Worm (Caenorhabditis elegans) whole organism, L4 larva: ENCODE measurements around the gene umps-1.

Experiments
- F10B5.3 ChIP-seq: sonication (generic microtip); optimal IDR thresholded peaks from 2 replicates; lab custom pipeline; 2016; ENCODE audit warnings: mild to moderate bottlenecking, missing genetic modification characterization, missing compliant biosample characterization
- aha-1 ChIP-seq: fragments of 150-350 bp; peaks from one replicate; lab custom pipeline; 2014; ENCODE audit warnings: missing biosample characterization, missing genetic modification characterization
- ama-1 ChIP-seq: fragments of 150-350 bp; optimal IDR thresholded peaks from 2 replicates; lab custom pipeline; 2014; ENCODE audit warnings: inconsistent platforms, mixed read lengths
- ceh-28 ChIP-seq: fragments of 150-350 bp; optimal IDR thresholded peaks from 2 replicates; lab custom pipeline; 2014; ENCODE audit warnings: missing biosample characterization, missing genetic modification reagents, missing genetic modification characterization
- ceh-62 ChIP-seq: sonication (generic microtip); optimal IDR thresholded peaks from 2 replicates; lab custom pipeline; 2017; ENCODE audit warnings: missing biosample characterization, missing genetic modification characterization
- ces-1 ChIP-seq: fragments of 150-350 bp; sonication (generic microtip); optimal IDR thresholded peaks from 4 replicates; lab custom pipeline; 2014; ENCODE audit warnings: missing biosample characterization, missing genetic modification reagents, missing genetic modification characterization
- daf-12 ChIP-seq: fragments of 150-350 bp; optimal IDR thresholded peaks from 2 replicates; lab custom pipeline; 2014; ENCODE audit warnings: missing biosample characterization, missing genetic modification reagents, missing genetic modification characterization
- daf-16 ChIP-seq, 3 experiments: sonication (generic microtip); optimal IDR thresholded peaks; 2 replicates each; lab custom pipeline; 2016 to 2017; ENCODE audit warnings: missing genetic modification characterization in 3 of 3, missing genetic modification reagents in 3 of 3, mild to moderate bottlenecking in 2 of 3, missing compliant biosample characterization in 2 of 3, missing biosample characterization in 1 of 3, moderate library complexity in 1 of 3
- daf-19 ChIP-seq: fragments of 200-800 bp; sonication (Bioruptor generic); conservative IDR thresholded peaks from 2 replicates; pipeline ENCODE4 v1.3.6; 2022; ENCODE audit warnings: missing genetic modification characterization, missing compliant biosample characterization
- dmd-6 ChIP-seq: fragments of 200-800 bp; sonication (Bioruptor generic); IDR thresholded peaks from 2 replicates; pipeline ENCODE4 v1.3.6; 2022; ENCODE audit warnings: missing genetic modification reagents, missing genetic modification characterization, missing compliant biosample characterization
- duxl-1 ChIP-seq: sonication (generic microtip); optimal IDR thresholded peaks from 2 replicates; lab custom pipeline; 2016; ENCODE audit warnings: mild to moderate bottlenecking, missing genetic modification characterization, moderate library complexity, missing compliant biosample characterization; ENCODE audit not compliant: poor library complexity
- dve-1 ChIP-seq: sonication (generic microtip); optimal IDR thresholded peaks from 2 replicates; lab custom pipeline; 2017; ENCODE audit warnings: antibody characterized with exemption, mild to moderate bottlenecking, missing genetic modification characterization, missing compliant biosample characterization; ENCODE audit not compliant: insufficient read depth
- fkh-10 ChIP-seq: fragments of 150-350 bp; optimal IDR thresholded peaks from 2 replicates; lab custom pipeline; 2014; ENCODE audit warnings: missing biosample characterization, missing genetic modification reagents, missing genetic modification characterization
- fos-1 ChIP-seq: fragments of 150-350 bp; optimal IDR thresholded peaks from 2 replicates; lab custom pipeline; 2014; ENCODE audit warnings: missing biosample characterization, missing genetic modification characterization
- hif-1 ChIP-seq, 2 experiments: sonication (generic microtip); optimal IDR thresholded peaks; 2 replicates each; lab custom pipeline; 2016 to 2017; ENCODE audit warnings: missing compliant biosample characterization in 2 of 2, missing genetic modification characterization in 2 of 2, missing genetic modification reagents in 2 of 2, missing genotype in 2 of 2, mild to moderate bottlenecking in 1 of 2
- hlh-11 ChIP-seq: fragments of 200-800 bp; sonication (Bioruptor generic); optimal IDR thresholded peaks from 2 replicates; lab custom pipeline; 2018; ENCODE audit warnings: mild to moderate bottlenecking, missing genetic modification characterization, missing compliant biosample characterization
- hlh-30 ChIP-seq: sonication (generic microtip); optimal IDR thresholded peaks from 2 replicates; lab custom pipeline; 2017; ENCODE audit warnings: antibody characterized with exemption, mild to moderate bottlenecking, missing genetic modification characterization, missing compliant biosample characterization; ENCODE audit not compliant: insufficient read depth
- hmg-1.1 ChIP-seq: fragments of 200-800 bp; sonication (Bioruptor generic); IDR thresholded peaks from 2 replicates; pipeline ENCODE4 v1.3.6; 2022; ENCODE audit warnings: missing genetic modification reagents, missing genetic modification characterization, missing compliant biosample characterization
- lin-1 ChIP-seq: fragments of 200-800 bp; sonication (Bioruptor generic); IDR thresholded peaks from 2 replicates; pipeline ENCODE4 v1.3.6; 2022; ENCODE audit warnings: missing genetic modification reagents, missing genetic modification characterization, missing compliant biosample characterization
- lin-13 ChIP-seq: fragments of 150-350 bp; optimal IDR thresholded peaks from 2 replicates; lab custom pipeline; 2014; ENCODE audit warnings: missing biosample characterization, missing genetic modification reagents, missing genetic modification characterization
- lsy-2 ChIP-seq, 2 experiments: fragments of 150-350 bp in 1 of 2; sonication (generic microtip) in 1 of 2; optimal IDR thresholded peaks; 2 replicates each; lab custom pipeline; 2014 to 2017; ENCODE audit warnings: missing biosample characterization in 2 of 2, missing genetic modification characterization in 2 of 2
- madf-5 ChIP-seq, 2 experiments: fragments of 200-800 bp; sonication (Bioruptor generic); IDR thresholded peaks; 2 replicates each; pipeline ENCODE4 v1.3.6; 2022; ENCODE audit warnings: missing compliant biosample characterization in 2 of 2, missing genetic modification characterization in 2 of 2
- mdl-1 ChIP-seq, 2 experiments: fragments of 150-350 bp in 1 of 2; sonication (generic microtip) in 1 of 2; optimal IDR thresholded peaks; 2 replicates each; lab custom pipeline; 2014 to 2017; ENCODE audit warnings: missing biosample characterization in 2 of 2, missing genetic modification characterization in 2 of 2
- nhr-25 ChIP-seq: sonication (generic microtip); optimal IDR thresholded peaks from 2 replicates; lab custom pipeline; 2017; ENCODE audit warnings: missing genetic modification characterization, mild to moderate bottlenecking, missing compliant biosample characterization, antibody characterized with exemption, moderate library complexity, borderline replicate concordance; ENCODE audit not compliant: insufficient read depth
- nhr-28 ChIP-seq: fragments of 150-350 bp; optimal IDR thresholded peaks from 2 replicates; lab custom pipeline; 2014; ENCODE audit warnings: missing biosample characterization, missing genetic modification characterization
- pqm-1 ChIP-seq: sonication (generic microtip); optimal IDR thresholded peaks from 2 replicates; lab custom pipeline; 2017; ENCODE audit warnings: missing biosample characterization, missing genetic modification characterization
- rbr-2 ChIP-seq: sonication (generic microtip); optimal IDR thresholded peaks from 2 replicates; lab custom pipeline; 2016; ENCODE audit warnings: missing genotype, missing genetic modification characterization, missing compliant biosample characterization
- set-16 ChIP-seq: fragments of 200-800 bp; sonication (Bioruptor generic); IDR thresholded peaks from 2 replicates; pipeline ENCODE4 v1.3.6; 2022; ENCODE audit warnings: missing genetic modification reagents, missing genetic modification characterization, missing compliant biosample characterization
- spr-3 ChIP-seq: fragments of 200-800 bp; sonication (Bioruptor generic); optimal IDR thresholded peaks from 2 replicates; lab custom pipeline; 2018; ENCODE audit warnings: mild to moderate bottlenecking, missing genetic modification characterization, missing compliant biosample characterization
- unc-62 ChIP-seq, 3 experiments: fragments of 150-350 bp in 1 of 3; sonication (generic microtip); optimal IDR thresholded peaks in 2 of 3; peaks in 1 of 3; 1 replicate in 1 of 3; 2 replicates in 2 of 3; lab custom pipeline; 2014 to 2017; ENCODE audit warnings: missing biosample characterization in 3 of 3, missing genetic modification characterization in 3 of 3, missing genetic modification reagents in 3 of 3, missing genotype in 1 of 3
- vab-7 ChIP-seq: fragments of 200-800 bp; sonication (Bioruptor generic); IDR thresholded peaks from 2 replicates; pipeline ENCODE4 v1.3.6; 2022; ENCODE audit warnings: missing genetic modification reagents, missing genetic modification characterization, missing compliant biosample characterization
- zfp-3 ChIP-seq: fragments of 200-800 bp; sonication (Bioruptor generic); conservative IDR thresholded peaks from 2 replicates; pipeline ENCODE4 v1.3.6; 2022; ENCODE audit warnings: missing genetic modification reagents, missing genetic modification characterization, missing compliant biosample characterization

The umps-1 gene

DNA sequence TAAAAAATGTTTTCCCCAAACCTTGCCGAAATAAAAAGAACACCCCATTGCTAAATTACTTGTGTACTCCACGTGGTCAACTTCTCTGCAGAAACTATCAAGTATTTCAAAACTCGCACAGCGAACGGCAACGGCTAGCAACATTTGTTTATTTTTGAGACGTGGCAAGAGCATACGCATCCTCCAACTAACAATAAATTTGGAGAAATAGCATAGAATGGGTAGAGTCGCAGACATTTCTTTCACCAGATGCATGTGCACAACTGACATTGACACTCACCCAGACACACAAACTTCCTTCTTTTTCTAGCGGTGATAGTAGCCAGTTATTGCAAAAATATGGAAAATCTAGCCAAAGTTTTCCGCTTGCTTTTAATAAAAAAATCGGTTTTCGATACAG, 22.2 kb upstream of the umps-1 start (continued):
- TF ChIP-seq spr-3: no peak
- no peak for TF ChIP-seq madf-5 (GFP tag; IDR thresholded peaks at IDR 0.05; lab: Robert Waterston, UW)
- TF ChIP-seq, all 104 proteins: peak for 3

DNA sequence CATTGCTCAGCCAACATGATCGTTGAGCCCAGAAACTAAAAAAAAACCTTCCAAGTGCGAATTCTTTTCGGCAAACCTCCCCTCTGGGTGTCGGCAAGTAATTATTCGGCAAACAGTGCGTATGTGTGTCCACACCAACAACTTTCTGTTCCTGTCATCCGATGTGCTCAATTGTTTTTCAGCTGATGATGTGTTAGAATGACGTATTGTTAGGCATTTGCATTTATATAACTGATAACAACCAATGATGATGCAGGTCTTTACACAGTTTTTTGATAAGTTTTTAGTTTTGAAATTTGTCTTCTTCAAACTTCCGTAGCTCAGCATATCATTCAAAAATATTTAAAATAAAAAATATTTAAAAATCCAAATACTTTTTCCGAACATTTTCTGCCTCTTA, 21.5 kb upstream of the umps-1 start:
- TF ChIP-seq duxl-1 (tag; lab: Kevin White, UChicago) (no peak), daf-16 (GFP tag; optimal IDR thresholded peaks at IDR 0.05; lab: Kevin White, UChicago) (no peak), daf-16 (tag; optimal IDR thresholded peaks at IDR 0.05; lab: Kevin White, UChicago) (peak; percentile 75), ceh-62 (no peak), hif-1 (tag; optimal IDR thresholded peaks at IDR 0.05; lab: Kevin White, UChicago) (peak in 1 of 2 experiments; percentile 25), hlh-11 (tag; lab: Kevin White, UChicago) (peak; percentile 35), daf-19 (GFP tag; lab: Robert Waterston, UW) (no peak), dmd-6 (GFP tag; lab: Robert Waterston, UW) (peak; percentile 49), nhr-28 (tag; lab: Kevin White, UChicago) (peak; percentile 69), pqm-1 (tag; lab: Kevin White, UChicago) (peak; percentile 73), dve-1 (peak; percentile 35)

- peak; percentile 45 for TF ChIP-seq hlh-11 (tag; lab: Kevin White, UChicago)
- no peak for TF ChIP-seq daf-16 (GFP tag; optimal IDR thresholded peaks at IDR 0.05; lab: Kevin White, UChicago)
- peak; percentile 54 for TF ChIP-seq daf-16 (tag; optimal IDR thresholded peaks at IDR 0.05; lab: Kevin White, UChicago)
- peak; percentile 82 for TF ChIP-seq pqm-1 (tag; lab: Kevin White, UChicago)
- no peak for TF ChIP-seq ces-1 (GFP tag; lab: Kevin White, UChicago)
- TF ChIP-seq lin-1 (GFP tag; lab: Robert Waterston, UW): no peak
- peak; percentile 44 for TF ChIP-seq nhr-28 (tag; lab: Kevin White, UChicago)
- TF ChIP-seq dmd-6 (GFP tag; lab: Robert Waterston, UW): peak; percentile 20; the same call in 1 of the 2 replicates
- peak; percentile 46 for TF ChIP-seq dve-1
Measured at ce11 chrIII:10376041-10376440, 18.6 kb upstream of the umps-1 start.

- TF ChIP-seq aha-1 (tag; lab: Kevin White, UChicago) (peak; percentile 22), unc-62 (GFP tag; optimal IDR thresholded peaks at IDR 0.05 in 1 of 2; lab: Kevin White, UChicago) (peak in 1 of 2 experiments; percentile 95), unc-62 (tag; optimal IDR thresholded peaks at IDR 0.05; lab: Kevin White, UChicago) (no peak), ama-1 (no peak)
Measured at ce11 chrIII:10373845-10374244, 16.4 kb upstream of the umps-1 start.

ce11 chrIII:10367355-10367909, 10.0 kb upstream of the umps-1 start:
- TF ChIP-seq nhr-25: no peak
- peak; percentile 57 for TF ChIP-seq ceh-28 (tag; lab: Kevin White, UChicago)
- TF ChIP-seq unc-62 (GFP tag; optimal IDR thresholded peaks at IDR 0.05 in 1 of 2; lab: Kevin White, UChicago): peak in 1 of 2 experiments; percentile 62
- no peak for TF ChIP-seq unc-62 (tag; optimal IDR thresholded peaks at IDR 0.05; lab: Kevin White, UChicago)
- TF ChIP-seq spr-3: no peak
- TF ChIP-seq set-16: peak; percentile 24; the same call in 1 of the 2 replicates
- TF ChIP-seq rbr-2: peak; percentile 15
- 0 out of 2 replicates have a peak, but pooled peaks have one; percentile 33 for TF ChIP-seq hmg-1.1 (GFP tag; lab: Robert Waterston, UW)
- TF ChIP-seq fkh-10 (GFP tag; lab: Kevin White, UChicago): peak; percentile 33
- TF ChIP-seq zfp-3: no peak
- peak in 1 of 2 experiments; percentile 21 for TF ChIP-seq mdl-1 (tag; optimal IDR thresholded peaks at IDR 0.05; lab: Kevin White, UChicago)
- no peak for TF ChIP-seq ceh-62
- peak; percentile 78 for TF ChIP-seq aha-1 (tag; lab: Kevin White, UChicago)
- TF ChIP-seq F10B5.3 (tag; lab: Kevin White, UChicago): no peak
- peak; percentile 38 for TF ChIP-seq hlh-30
- TF ChIP-seq vab-7: no peak
- TF ChIP-seq lin-13 (GFP tag; lab: Kevin White, UChicago): no peak
- TF ChIP-seq lsy-2 (tag; optimal IDR thresholded peaks at IDR 0.05; lab: Kevin White, UChicago): peak in 1 of 2 experiments; percentile 10
- no peak for TF ChIP-seq daf-19 (GFP tag; lab: Robert Waterston, UW)
- no peak for TF ChIP-seq daf-12
- TF ChIP-seq fos-1: no peak
